Worm (Caenorhabditis elegans): ENCODE measurements around the gene F59B2.15.

F59B2.15 gene

DNA sequence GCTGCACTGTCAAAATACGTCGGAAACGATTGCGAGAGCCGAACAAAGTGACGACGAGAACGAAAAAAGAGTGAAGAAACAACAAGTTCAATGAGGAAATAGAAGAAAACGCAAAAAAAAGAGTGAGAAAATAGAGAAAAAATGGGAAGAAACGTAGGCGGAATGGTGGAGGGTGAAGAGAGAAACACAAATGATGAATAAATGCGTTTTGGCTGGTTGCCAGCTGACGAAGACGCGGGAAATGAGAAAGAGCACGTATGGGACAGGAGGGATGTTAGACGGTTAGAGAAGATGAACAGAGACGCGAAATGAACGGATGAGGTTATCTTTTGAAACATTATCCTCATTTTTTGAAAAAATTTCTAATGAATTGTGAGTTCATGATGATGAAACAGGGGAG is 17.5 kb downstream of the F59B2.15 start (continued):
- TF ChIP-seq fkh-8 (tag; optimal IDR thresholded peaks at IDR 0.05): peak; percentile 59
- TF ChIP-seq rnt-1 (tag; optimal IDR thresholded peaks at IDR 0.05): peak; percentile 49
- TF ChIP-seq lin-35 (GFP tag; optimal IDR thresholded peaks at IDR 0.05): peak; percentile 54 to 67
- peak; percentile 97 for TF ChIP-seq lin-14 (GFP tag; optimal IDR thresholded peaks at IDR 0.05)
- TF ChIP-seq dsc-1 (tag; optimal IDR thresholded peaks at IDR 0.05): peak; percentile 48
- TF ChIP-seq unc-62 (GFP tag; optimal IDR thresholded peaks at IDR 0.05): no peak
- TF ChIP-seq lin-15B (tag; optimal IDR thresholded peaks at IDR 0.05): peak; percentile 34
- no peak for TF ChIP-seq nhr-28 (tag; optimal IDR thresholded peaks at IDR 0.05)
- TF ChIP-seq egl-13 (tag; optimal IDR thresholded peaks at IDR 0.05): no peak
- peak; percentile 78 for TF ChIP-seq mep-1 (tag; optimal IDR thresholded peaks at IDR 0.05)
- peak; percentile 37 for TF ChIP-seq ztf-4 (tag; optimal IDR thresholded peaks at IDR 0.05)
- TF ChIP-seq ceh-82 (tag; optimal IDR thresholded peaks at IDR 0.05): peak in 2 of 3 experiments; percentile 57 to 77
- no peak for TF ChIP-seq vab-15 (tag; optimal IDR thresholded peaks at IDR 0.05)
- no peak for TF ChIP-seq efl-3 (GFP tag; optimal IDR thresholded peaks at IDR 0.05)
- TF ChIP-seq F16B12.6 (tag; optimal IDR thresholded peaks at IDR 0.05): peak; percentile 20
- no peak for TF ChIP-seq pax-3 (tag; optimal IDR thresholded peaks at IDR 0.05)
- TF ChIP-seq hlh-17 (GFP tag; optimal IDR thresholded peaks at IDR 0.05; ENCODE audit: borderline replicate concordance): no peak
- TF ChIP-seq nhr-90 (tag; optimal IDR thresholded peaks at IDR 0.05; ENCODE audit: poor library complexity): peak; percentile 23
- TF ChIP-seq unc-30 (tag; optimal IDR thresholded peaks at IDR 0.05): no peak
- TF ChIP-seq alr-1 (tag; optimal IDR thresholded peaks at IDR 0.05; ENCODE audit: borderline replicate concordance): no peak
- peak; percentile 71 for TF ChIP-seq tbx-2 (tag; optimal IDR thresholded peaks at IDR 0.05)
- peak; percentile 60 to 79 for TF ChIP-seq lsy-2 (tag; optimal IDR thresholded peaks at IDR 0.05)
- TF ChIP-seq nhr-76 (tag; optimal IDR thresholded peaks at IDR 0.05): no peak
- TF ChIP-seq mab-9 (GFP tag; IDR thresholded peaks at IDR 0.05): no peak
- TF ChIP-seq ets-5 (GFP tag; IDR thresholded peaks at IDR 0.05): no peak
- TF ChIP-seq ces-1 (GFP tag; optimal IDR thresholded peaks at IDR 0.05): no peak
- TF ChIP-seq sptf-1 (tag; optimal IDR thresholded peaks at IDR 0.05): no peak
- peak in 2 of 6 experiments; percentile 23 to 42 for TF ChIP-seq elt-3 (tag; optimal IDR thresholded peaks at IDR 0.05)
- peak; percentile 50 for TF ChIP-seq nhr-47 (tag; optimal IDR thresholded peaks at IDR 0.05)
- peak; percentile 60 for TF ChIP-seq swsn-7 (tag; optimal IDR thresholded peaks at IDR 0.05)
- TF ChIP-seq C16A3.4 (tag; optimal IDR thresholded peaks at IDR 0.05): peak; percentile 52
- TF ChIP-seq pag-3 (tag; optimal IDR thresholded peaks at IDR 0.05; ENCODE audit: borderline replicate concordance, insufficient read depth): no peak
- TF ChIP-seq fkh-4 (tag; optimal IDR thresholded peaks at IDR 0.05; ENCODE audit: borderline replicate concordance): no peak
- no peak for TF ChIP-seq ama-1 (optimal IDR thresholded peaks at IDR 0.05)
- peak; percentile 56 for TF ChIP-seq irx-1 (tag; optimal IDR thresholded peaks at IDR 0.05)
- no peak for TF ChIP-seq zip-4 (GFP tag; optimal IDR thresholded peaks at IDR 0.05)
- no peak for TF ChIP-seq lin-13 (GFP tag; optimal IDR thresholded peaks at IDR 0.05)
- TF ChIP-seq nhr-84 (tag; optimal IDR thresholded peaks at IDR 0.05): no peak
- no peak for TF ChIP-seq elt-2 (tag; optimal IDR thresholded peaks at IDR 0.05)
- peak; percentile 61 for TF ChIP-seq skn-1 (tag; optimal IDR thresholded peaks at IDR 0.05)
- no peak for TF ChIP-seq aha-1 (tag; optimal IDR thresholded peaks at IDR 0.05)
- no peak for TF ChIP-seq C34B4.2 (tag; optimal IDR thresholded peaks at IDR 0.05)
- TF ChIP-seq snpc-4 (tag; optimal IDR thresholded peaks at IDR 0.05): no peak
- TF ChIP-seq nhr-71 (tag; optimal IDR thresholded peaks at IDR 0.05): peak; percentile 79
- TF ChIP-seq ceh-63 (GFP tag; optimal IDR thresholded peaks at IDR 0.05): no peak
- no peak for TF ChIP-seq jun-1 (tag; optimal IDR thresholded peaks at IDR 0.05)
- TF ChIP-seq dpl-1 (GFP tag; optimal IDR thresholded peaks at IDR 0.05): peak; percentile 44 to 55 (median 47)
- TF ChIP-seq nhr-20 (tag; optimal IDR thresholded peaks at IDR 0.05): peak; percentile 67
- no peak for TF ChIP-seq sox-4 (tag; optimal IDR thresholded peaks at IDR 0.05)
- TF ChIP-seq ceh-88 (GFP tag; IDR thresholded peaks at IDR 0.05): 0 out of 2 replicates have a peak, but pooled peaks have one; percentile 28
- TF ChIP-seq lin-39 (tag; optimal IDR thresholded peaks at IDR 0.05): no peak
- TF ChIP-seq grh-1 (GFP tag; IDR thresholded peaks at IDR 0.05): no peak
- peak; percentile 36 for TF ChIP-seq mef-2 (tag; optimal IDR thresholded peaks at IDR 0.05)
